Worm (Caenorhabditis elegans) whole organism, early embryonic: ENCODE results near the gene ptr-6.

Experiments used
- F13C5.2 ChIP-seq: sonication (generic microtip); optimal IDR thresholded peaks from 2 replicates; lab custom pipeline; 2017; ENCODE audit warnings: mild to moderate bottlenecking, missing genetic modification characterization, inconsistent platforms, missing compliant biosample characterization
- ama-1 ChIP-seq: fragments of 150-350 bp; optimal IDR thresholded peaks from 2 replicates; lab custom pipeline; 2014
- sea-1 ChIP-seq: fragments of 200-800 bp; sonication (Bioruptor generic); conservative IDR thresholded peaks from 2 replicates; pipeline ENCODE4 v1.3.6; 2022; ENCODE audit warnings: missing genetic modification characterization, missing compliant biosample characterization
- tbx-11 ChIP-seq: fragments of 200-800 bp; sonication (Bioruptor generic); IDR thresholded peaks from 2 replicates; pipeline ENCODE4 v1.3.6; 2022; ENCODE audit warnings: missing genetic modification characterization, missing compliant biosample characterization

DNA sequence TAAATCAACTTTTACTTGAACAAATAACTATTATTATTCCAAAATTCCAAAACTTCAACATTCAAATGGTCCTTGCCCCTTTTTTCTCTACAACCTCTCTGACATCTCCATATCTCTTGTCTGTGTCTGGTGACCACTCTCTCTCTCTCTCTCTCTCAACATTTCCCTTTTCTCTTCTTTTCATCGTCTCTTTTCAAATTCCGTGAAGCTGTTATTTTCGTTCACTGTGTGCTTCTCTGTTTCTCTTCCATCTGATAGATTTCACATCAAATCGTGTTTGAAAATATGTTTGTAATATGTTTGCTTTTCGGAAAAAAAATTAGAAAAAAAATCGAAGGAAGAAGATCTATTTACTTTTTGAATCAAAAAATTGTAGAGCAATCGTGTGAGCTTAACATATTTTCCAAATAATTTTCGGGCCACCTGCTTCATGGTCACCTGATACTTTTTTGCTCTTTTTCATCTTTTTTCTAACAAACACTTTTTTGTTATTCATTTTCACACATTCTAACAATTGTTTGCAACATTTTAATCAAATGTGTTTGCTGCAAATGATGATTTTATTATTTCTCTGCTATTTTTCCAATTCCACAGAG lies 45.6 kb downstream of the ptr-6 start:
- TF ChIP-seq tbx-11: no peak
- no peak for TF ChIP-seq sea-1 (GFP tag; lab: Robert Waterston, UW)
- TF ChIP-seq ama-1: no peak
- TF ChIP-seq F13C5.2 (tag; lab: Kevin White, UChicago): no peak
